Fruit fly (Drosophila melanogaster): ENCODE results near the gene CG5342.

Gene CG5342

dm6 chr3R:11589764-11590358, 11.2 kb downstream of the CG5342 start, which contains the start of gene CG6791 (continued):
- TF ChIP-seq D (optimal IDR thresholded peaks at IDR 0.05) = peak; percentile 56
- no peak for TF ChIP-seq D (GFP tag; optimal IDR thresholded peaks at IDR 0.05)
- TF ChIP-seq HLH3B (GFP tag; IDR thresholded peaks at IDR 0.05) = no peak
- no peak for TF ChIP-seq Eip74EF (GFP tag; optimal IDR thresholded peaks at IDR 0.05)
- TF ChIP-seq row (GFP tag; IDR thresholded peaks at IDR 0.05) = no peak; the same call in 2 of the 3 replicates
- no peak for TF ChIP-seq CG4360 (GFP tag; IDR thresholded peaks at IDR 0.05)
- TF ChIP-seq CG1832 (GFP tag; optimal IDR thresholded peaks at IDR 0.05) = no peak
- TF ChIP-seq pnt (GFP tag; optimal IDR thresholded peaks at IDR 0.05) = no peak
- TF ChIP-seq tap (tag; optimal IDR thresholded peaks at IDR 0.05) = no peak
- TF ChIP-seq CG17361 (GFP tag; IDR thresholded peaks at IDR 0.05) = no peak
- peak; percentile 58 for TF ChIP-seq CG3847 (GFP tag; IDR thresholded peaks at IDR 0.05)
- no peak for TF ChIP-seq NC2α (GFP tag; optimal IDR thresholded peaks at IDR 0.05)
- no peak for TF ChIP-seq CG10654 (GFP tag; optimal IDR thresholded peaks at IDR 0.05)
- no peak for TF ChIP-seq wor (GFP tag; IDR thresholded peaks at IDR 0.05)
- TF ChIP-seq gsb (GFP tag; IDR thresholded peaks at IDR 0.05) = no peak
- TF ChIP-seq H2.0 (GFP tag; IDR thresholded peaks at IDR 0.05) = no peak
- TF ChIP-seq fd64A (GFP tag; optimal IDR thresholded peaks at IDR 0.05) = no peak
- peak; percentile 57 for TF ChIP-seq CG15514 (GFP tag; optimal IDR thresholded peaks at IDR 0.05)
- peak; percentile 21; the same call in 1 of the 2 replicates for TF ChIP-seq Ptx1 (GFP tag; IDR thresholded peaks at IDR 0.05)
- TF ChIP-seq slou (GFP tag; optimal IDR thresholded peaks at IDR 0.05) = no peak
- peak; percentile 88 for TF ChIP-seq hbn (GFP tag; IDR thresholded peaks at IDR 0.05; ENCODE audit: partially characterized antibody)
- no peak for TF ChIP-seq Hey (tag; optimal IDR thresholded peaks at IDR 0.05)
- no peak for TF ChIP-seq Camta (GFP tag; optimal IDR thresholded peaks at IDR 0.05)
- no peak for TF ChIP-seq CG11093 (GFP tag; IDR thresholded peaks at IDR 0.05)
- TF ChIP-seq tup (GFP tag; optimal IDR thresholded peaks at IDR 0.05) = no peak
- TF ChIP-seq Gsc (GFP tag; IDR thresholded peaks at IDR 0.05) = no peak
- no peak for TF ChIP-seq CG6254 (GFP tag; optimal IDR thresholded peaks at IDR 0.05)
- no peak for TF ChIP-seq CG17612 (GFP tag; IDR thresholded peaks at IDR 0.05)
- no peak for TF ChIP-seq kah (GFP tag; optimal IDR thresholded peaks at IDR 0.05)
- TF ChIP-seq CG15073 (GFP tag; optimal IDR thresholded peaks at IDR 0.05) = no peak
- TF ChIP-seq otp (GFP tag; IDR thresholded peaks at IDR 0.05) = no peak

- TF ChIP-seq bsh (GFP tag; optimal IDR thresholded peaks at IDR 0.05) = peak in 1 of 2 experiments; percentile 23
- peak; percentile 30 for TF ChIP-seq CG1603 (tag; optimal IDR thresholded peaks at IDR 0.05)
- TF ChIP-seq lmd (GFP tag; IDR thresholded peaks at IDR 0.05) = peak; percentile 8; the same call in 1 of the 2 replicates
- TF ChIP-seq Antp (GFP tag; optimal IDR thresholded peaks at IDR 0.05) = peak; percentile 21
- 0 out of 2 replicates have a peak, but pooled peaks have one; percentile 23 for TF ChIP-seq HLH3B (GFP tag; IDR thresholded peaks at IDR 0.05)
- TF ChIP-seq tx (GFP tag; optimal IDR thresholded peaks at IDR 0.05) = no peak
- TF ChIP-seq CG3407 (GFP tag; optimal IDR thresholded peaks at IDR 0.05) = no peak
- TF ChIP-seq sisA (GFP tag; IDR thresholded peaks at IDR 0.05) = peak; percentile 21; the same call in 1 of the 2 replicates
- TF ChIP-seq ap (GFP tag; IDR thresholded peaks at IDR 0.05) = no peak
- peak; percentile 20; the same call in 1 of the 2 replicates for TF ChIP-seq CG17328 (GFP tag; IDR thresholded peaks at IDR 0.05)
- TF ChIP-seq dysf (GFP tag; IDR thresholded peaks at IDR 0.05) = peak; percentile 42; the same call in 1 of the 3 replicates
- no peak for TF ChIP-seq shn (GFP tag; optimal IDR thresholded peaks at IDR 0.05)
- TF ChIP-seq ems (GFP tag; optimal IDR thresholded peaks at IDR 0.05) = no peak
- no peak for TF ChIP-seq jing (GFP tag; optimal IDR thresholded peaks at IDR 0.05)
- TF ChIP-seq Rfx (GFP tag; IDR thresholded peaks at IDR 0.05) = 0 out of 2 replicates have a peak, but pooled peaks have one; percentile 8
- TF ChIP-seq row (GFP tag; IDR thresholded peaks at IDR 0.05) = peak; percentile 52
- TF ChIP-seq CG10979 (tag; optimal IDR thresholded peaks at IDR 0.05) = peak; percentile 1
- TF ChIP-seq pnt (GFP tag; optimal IDR thresholded peaks at IDR 0.05) = peak; percentile 5
- TF ChIP-seq CG30431 (GFP tag; optimal IDR thresholded peaks at IDR 0.05) = peak; percentile 5
- no peak for TF ChIP-seq kay (GFP tag; optimal IDR thresholded peaks at IDR 0.05)
- peak; percentile 55; the same call in 1 of the 2 replicates for TF ChIP-seq Drgx (GFP tag; IDR thresholded peaks at IDR 0.05)
- TF ChIP-seq sens (GFP tag) = peak; percentile 32
- no peak for TF ChIP-seq CG11504 (tag; optimal IDR thresholded peaks at IDR 0.05)
- no peak for TF ChIP-seq CG3847 (GFP tag; IDR thresholded peaks at IDR 0.05)
- peak; percentile 17 for TF ChIP-seq CG13424 (tag; optimal IDR thresholded peaks at IDR 0.05)
These were observed 16.9 kb downstream of the CG5342 start for dm6 chr3R:11595523-11595922.

Data from whole organism, embryonic.